Worm (Caenorhabditis elegans) whole organism, young adult: ENCODE results near the gene srh-218.

ENCODE experiments used
- hmg-20 ChIP-seq: fragments of 200-800 bp; sonication (Bioruptor generic); IDR thresholded peaks from 2 replicates; pipeline ENCODE4 v1.3.6; 2022; ENCODE audit warnings: missing genetic modification reagents, missing genetic modification characterization, missing compliant biosample characterization
- let-607 ChIP-seq, 2 experiments: fragments of 200-800 bp in 1 of 2; sonication (Bioruptor generic) in 1 of 2; sonication (generic microtip) in 1 of 2; optimal IDR thresholded peaks; 2 replicates each; lab custom pipeline; 2016 to 2018; ENCODE audit warnings: mild to moderate bottlenecking in 2 of 2, missing compliant biosample characterization in 2 of 2, missing genetic modification characterization in 2 of 2, moderate library complexity in 2 of 2, missing genotype in 1 of 2
- lin-40 ChIP-seq: sonication (generic microtip); optimal IDR thresholded peaks from 2 replicates; lab custom pipeline; 2016; ENCODE audit warnings: missing genetic modification characterization, mild to moderate bottlenecking, missing compliant biosample characterization, missing genotype, missing genetic modification reagents
- nfya-1 ChIP-seq: sonication (generic microtip); optimal IDR thresholded peaks from 2 replicates; lab custom pipeline; 2017; ENCODE audit warnings: antibody characterized with exemption, missing compliant biosample characterization, missing genetic modification characterization, borderline replicate concordance; ENCODE audit not compliant: insufficient read depth

DNA sequence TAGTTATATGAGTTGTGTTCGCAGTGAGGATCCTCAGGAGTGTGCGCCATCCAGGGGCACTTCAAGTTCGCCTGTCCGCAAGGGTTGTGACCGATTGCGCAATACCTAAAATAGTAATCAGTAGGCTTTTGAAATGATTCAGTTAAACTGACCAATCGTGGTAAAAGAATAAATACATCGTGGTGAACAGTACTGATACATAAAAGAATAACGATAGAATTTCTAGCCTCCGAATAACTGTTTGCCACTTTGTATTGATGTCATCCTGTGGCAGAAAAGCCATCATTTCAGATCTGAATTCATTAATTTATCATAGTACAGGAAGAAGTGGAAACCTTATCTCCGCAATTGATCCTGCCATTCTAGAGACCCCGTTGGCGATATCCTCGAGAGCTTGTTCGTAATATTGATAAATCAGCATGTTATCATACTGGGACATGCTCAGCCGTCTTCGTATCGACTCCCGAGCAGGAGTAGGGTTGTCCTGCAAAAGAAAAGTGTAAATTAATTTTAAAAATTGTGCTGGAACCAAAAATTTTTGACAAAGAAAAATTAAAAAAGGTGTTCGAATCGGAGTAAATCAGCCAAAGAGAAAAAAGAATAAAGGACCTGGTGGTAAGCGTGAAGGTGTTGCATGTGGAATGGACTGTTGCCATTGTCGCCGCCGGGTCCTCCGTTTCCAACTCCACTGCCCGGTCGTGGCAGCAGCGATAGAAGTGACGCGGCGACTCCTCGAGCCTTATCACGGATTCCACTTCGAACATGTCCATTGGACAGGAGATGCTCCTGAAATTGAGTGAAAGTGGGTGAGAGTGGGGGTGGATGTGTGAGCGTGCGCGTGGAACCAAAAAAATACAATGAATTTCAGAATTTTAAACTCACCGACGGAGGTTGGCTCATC, 19.3 kb downstream of the srh-218 start:
- TF ChIP-seq let-607 (tag; optimal IDR thresholded peaks at IDR 0.05; lab: Kevin White, UChicago) = no peak
- TF ChIP-seq hmg-20 (GFP tag; lab: Robert Waterston, UW) = no peak
- no peak for TF ChIP-seq lin-40 (tag; lab: Kevin White, UChicago)
- no peak for TF ChIP-seq nfya-1
